Fruit fly (Drosophila melanogaster): ENCODE measurements around the gene CG10041.

DNA sequence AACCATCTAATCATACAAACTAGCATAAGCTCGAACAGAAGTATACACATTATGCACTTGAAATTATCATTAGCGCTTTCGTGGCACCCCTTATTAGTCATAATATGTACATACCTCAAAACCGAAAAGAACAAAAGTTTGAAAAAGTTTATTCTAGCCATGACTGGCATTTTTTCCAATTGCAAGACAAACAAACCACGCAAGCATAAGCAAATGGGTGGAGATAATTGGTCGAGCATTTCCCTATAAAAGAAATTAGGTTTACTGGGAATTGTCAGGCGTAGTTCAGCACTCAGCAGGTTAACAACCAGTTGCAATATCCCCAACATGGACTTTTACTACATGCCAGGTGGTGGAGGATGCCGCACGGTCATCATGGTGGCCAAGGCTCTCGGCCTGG, 19.8 kb upstream of the CG10041 start, which contains the start of gene GstD2:
- TF ChIP-seq Dll (optimal IDR thresholded peaks at IDR 0.05) = no peak
- no peak for TF ChIP-seq pan (optimal IDR thresholded peaks at IDR 0.05)
- no peak for TF ChIP-seq psq (optimal IDR thresholded peaks at IDR 0.05)
- no peak for TF ChIP-seq usp (GFP tag; optimal IDR thresholded peaks at IDR 0.05)
- TF ChIP-seq CG8478 (optimal IDR thresholded peaks at IDR 0.05) = no peak
- no peak for TF ChIP-seq EcR (GFP tag; optimal IDR thresholded peaks at IDR 0.05)

Data from whole organism.